Worm (Caenorhabditis elegans) whole organism, L1 larva: Measurements from ENCODE around the gene sec-22.

Experiments
- C04F5.9 ChIP-seq: sonication (generic microtip); optimal IDR thresholded peaks from 2 replicates; lab custom pipeline; 2016; ENCODE audit warnings: missing genetic modification characterization, missing compliant biosample characterization
- C16A3.4 ChIP-seq: fragments of 150-350 bp; optimal IDR thresholded peaks from 2 replicates; lab custom pipeline; 2014; ENCODE audit warnings: missing biosample characterization, missing genetic modification characterization
- aha-1 ChIP-seq: fragments of 150-350 bp; optimal IDR thresholded peaks from 2 replicates; lab custom pipeline; 2014; ENCODE audit warnings: missing biosample characterization, missing genetic modification characterization
- alr-1 ChIP-seq: fragments of 200-800 bp; sonication (Bioruptor generic); optimal IDR thresholded peaks from 2 replicates; lab custom pipeline; 2018; ENCODE audit warnings: borderline replicate concordance, mild to moderate bottlenecking, missing genetic modification characterization, missing compliant biosample characterization
- aly-2 ChIP-seq: fragments of 150-350 bp; optimal IDR thresholded peaks from 2 replicates; lab custom pipeline; 2014; ENCODE audit warnings: missing biosample characterization, missing genetic modification characterization
- ama-1 ChIP-seq: fragments of 150-350 bp; optimal IDR thresholded peaks from 2 replicates; lab custom pipeline; 2014
- ceh-8 ChIP-seq: fragments of 200-800 bp; sonication (Bioruptor generic); optimal IDR thresholded peaks from 2 replicates; lab custom pipeline; 2018; ENCODE audit warnings: mild to moderate bottlenecking, missing genetic modification characterization, moderate library complexity, missing compliant biosample characterization
- ceh-82 ChIP-seq, 3 experiments: fragments of 150-350 bp in 1 of 3; sonication (generic microtip) in 2 of 3; optimal IDR thresholded peaks; 2 replicates each; lab custom pipeline; 2014 to 2017; ENCODE audit warnings: missing biosample characterization in 3 of 3, missing genetic modification characterization in 3 of 3
- dsc-1 ChIP-seq: sonication (generic microtip); optimal IDR thresholded peaks from 2 replicates; lab custom pipeline; 2016; ENCODE audit warnings: mild to moderate bottlenecking, missing genetic modification characterization, missing compliant biosample characterization
- efl-3 ChIP-seq: fragments of 200-800 bp; sonication (Bioruptor generic); optimal IDR thresholded peaks from 2 replicates; lab custom pipeline; 2018; ENCODE audit warnings: mild to moderate bottlenecking, missing genetic modification characterization, missing compliant biosample characterization
- egl-13 ChIP-seq: sonication (generic microtip); optimal IDR thresholded peaks from 2 replicates; lab custom pipeline; 2016; ENCODE audit warnings: missing genotype, missing genetic modification reagents, missing genetic modification characterization, missing compliant biosample characterization
- fkh-4 ChIP-seq: sonication (generic microtip); optimal IDR thresholded peaks from 2 replicates; lab custom pipeline; 2016; ENCODE audit warnings: missing compliant biosample characterization, missing genetic modification characterization, borderline replicate concordance
- fkh-8 ChIP-seq: sonication (generic microtip); optimal IDR thresholded peaks from 2 replicates; lab custom pipeline; 2016; ENCODE audit warnings: mild to moderate bottlenecking, missing genetic modification characterization, missing compliant biosample characterization
- grh-1 ChIP-seq: fragments of 200-800 bp; sonication (Bioruptor generic); IDR thresholded peaks from 2 replicates; pipeline ENCODE4 v1.3.6; 2022; ENCODE audit warnings: missing genetic modification reagents, missing genetic modification characterization, missing compliant biosample characterization
- hlh-17 ChIP-seq: fragments of 200-800 bp; sonication (Bioruptor generic); optimal IDR thresholded peaks from 2 replicates; lab custom pipeline; 2018; ENCODE audit warnings: missing genetic modification characterization, mild to moderate bottlenecking, missing compliant biosample characterization, moderate library complexity, borderline replicate concordance
- hlh-4 ChIP-seq: sonication (generic microtip); optimal IDR thresholded peaks from 2 replicates; lab custom pipeline; 2016; ENCODE audit warnings: mild to moderate bottlenecking, missing genetic modification characterization, missing compliant biosample characterization
- isw-1 ChIP-seq: fragments of 200-800 bp; sonication (Bioruptor generic); IDR thresholded peaks from 2 replicates; pipeline ENCODE4 v1.3.6; 2022; ENCODE audit warnings: missing genetic modification characterization, missing compliant biosample characterization
- jun-1 ChIP-seq: fragments of 150-350 bp; optimal IDR thresholded peaks from 2 replicates; lab custom pipeline; 2014; ENCODE audit warnings: missing biosample characterization, missing genetic modification reagents, missing genetic modification characterization
- lin-13 ChIP-seq: fragments of 150-350 bp; optimal IDR thresholded peaks from 2 replicates; lab custom pipeline; 2014; ENCODE audit warnings: missing biosample characterization, missing genetic modification reagents, missing genetic modification characterization
- lin-15B ChIP-seq: fragments of 150-350 bp; sonication (generic microtip); optimal IDR thresholded peaks from 3 replicates; lab custom pipeline; 2014; ENCODE audit warnings: missing biosample characterization, missing genetic modification characterization
- lir-3 ChIP-seq: sonication (generic microtip); optimal IDR thresholded peaks from 2 replicates; lab custom pipeline; 2016; ENCODE audit warnings: mild to moderate bottlenecking, missing genetic modification characterization, moderate library complexity, missing compliant biosample characterization; ENCODE audit not compliant: poor library complexity
- mab-9 ChIP-seq: fragments of 200-800 bp; sonication (Bioruptor generic); IDR thresholded peaks from 2 replicates; pipeline ENCODE4 v1.3.6; 2022; ENCODE audit warnings: missing genetic modification reagents, missing genetic modification characterization, missing compliant biosample characterization
- nhr-12 ChIP-seq: sonication (generic microtip); optimal IDR thresholded peaks from 2 replicates; lab custom pipeline; 2017; ENCODE audit warnings: missing biosample characterization, missing genetic modification characterization
- nhr-19 ChIP-seq: fragments of 200-800 bp; sonication (Bioruptor generic); conservative IDR thresholded peaks from 2 replicates; pipeline ENCODE4 v1.3.6; 2022; ENCODE audit warnings: missing genetic modification characterization, missing compliant biosample characterization
- nhr-20 ChIP-seq: sonication (generic microtip); optimal IDR thresholded peaks from 2 replicates; lab custom pipeline; 2016; ENCODE audit warnings: mild to moderate bottlenecking, missing genetic modification characterization, missing compliant biosample characterization
- nhr-28 ChIP-seq: fragments of 150-350 bp; optimal IDR thresholded peaks from 2 replicates; lab custom pipeline; 2014; ENCODE audit warnings: missing biosample characterization, missing genetic modification characterization
- nhr-71 ChIP-seq: sonication (generic microtip); optimal IDR thresholded peaks from 2 replicates; lab custom pipeline; 2016; ENCODE audit warnings: mild to moderate bottlenecking, missing genetic modification characterization, moderate library complexity, missing compliant biosample characterization
- nhr-76 ChIP-seq: sonication (generic microtip); optimal IDR thresholded peaks from 2 replicates; lab custom pipeline; 2017; ENCODE audit warnings: missing biosample characterization, missing genetic modification characterization
- nhr-77 ChIP-seq: fragments of 150-350 bp; optimal IDR thresholded peaks from 2 replicates; lab custom pipeline; 2014; ENCODE audit warnings: missing biosample characterization, missing genetic modification characterization
- nhr-84 ChIP-seq: sonication (generic microtip); optimal IDR thresholded peaks from 2 replicates; lab custom pipeline; 2017; ENCODE audit warnings: missing biosample characterization, missing genetic modification characterization
- nhr-85 ChIP-seq: sonication (generic microtip); peaks from one replicate; lab custom pipeline; 2016; ENCODE audit warnings: missing genetic modification characterization, inconsistent platforms, missing compliant biosample characterization
- pax-3 ChIP-seq: fragments of 200-800 bp; sonication (Bioruptor generic); optimal IDR thresholded peaks from 2 replicates; lab custom pipeline; 2018; ENCODE audit warnings: mild to moderate bottlenecking, missing genetic modification characterization, moderate library complexity, missing compliant biosample characterization
- rnt-1 ChIP-seq: sonication (generic microtip); optimal IDR thresholded peaks from 2 replicates; lab custom pipeline; 2016; ENCODE audit warnings: mild to moderate bottlenecking, missing genetic modification characterization, moderate library complexity, missing compliant biosample characterization
- skn-1 ChIP-seq: fragments of 150-350 bp; optimal IDR thresholded peaks from 2 replicates; lab custom pipeline; 2014; ENCODE audit warnings: missing biosample characterization, missing genetic modification characterization
- snpc-4 ChIP-seq: fragments of 150-350 bp; optimal IDR thresholded peaks from 2 replicates; lab custom pipeline; 2014; ENCODE audit warnings: missing biosample characterization, missing genetic modification characterization
- snu-23 ChIP-seq: sonication (generic microtip); optimal IDR thresholded peaks from 2 replicates; lab custom pipeline; 2016; ENCODE audit warnings: missing genetic modification characterization, missing compliant biosample characterization
- tbx-2 ChIP-seq: sonication (generic microtip); optimal IDR thresholded peaks from 2 replicates; lab custom pipeline; 2016; ENCODE audit warnings: missing genetic modification characterization, missing compliant biosample characterization
- tlp-1 ChIP-seq: fragments of 150-350 bp; optimal IDR thresholded peaks from 2 replicates; lab custom pipeline; 2014; ENCODE audit warnings: missing biosample characterization, missing genetic modification characterization
- unc-62 ChIP-seq: fragments of 150-350 bp; optimal IDR thresholded peaks from 2 replicates; lab custom pipeline; 2014; ENCODE audit warnings: missing biosample characterization, missing genetic modification reagents, missing genetic modification characterization
- unc-98 ChIP-seq: fragments of 200-800 bp; sonication (Bioruptor generic); IDR thresholded peaks from 2 replicates; pipeline ENCODE4 v1.3.6; 2022; ENCODE audit warnings: missing genetic modification characterization, missing compliant biosample characterization
- vab-15 ChIP-seq: sonication (generic microtip); optimal IDR thresholded peaks from 2 replicates; lab custom pipeline; 2017; ENCODE audit warnings: missing genotype, mild to moderate bottlenecking, missing genetic modification characterization, missing compliant biosample characterization
- zip-4 ChIP-seq: fragments of 200-800 bp; sonication (Bioruptor generic); optimal IDR thresholded peaks from 2 replicates; lab custom pipeline; 2018; ENCODE audit warnings: mild to moderate bottlenecking, missing genetic modification characterization, moderate library complexity, missing compliant biosample characterization
- ztf-11 ChIP-seq, 2 experiments: sonication (generic microtip); optimal IDR thresholded peaks; 2 replicates each; lab custom pipeline; 2016 to 2017; ENCODE audit warnings: missing genetic modification characterization in 2 of 2, missing biosample characterization in 1 of 2, missing compliant biosample characterization in 1 of 2
- ztf-4 ChIP-seq: fragments of 150-350 bp; optimal IDR thresholded peaks from 2 replicates; lab custom pipeline; 2014; ENCODE audit warnings: missing biosample characterization, missing genetic modification characterization

sec-22 gene

ce11 chrX:1064064-1064463 lies 28.7 kb downstream of the sec-22 start (continued):
- no peak for TF ChIP-seq hlh-4 (tag; lab: Kevin White, UChicago)
- TF ChIP-seq efl-3 (GFP tag; lab: Kevin White, UChicago), result no peak
- peak; percentile 22 for TF ChIP-seq ztf-4
- TF ChIP-seq fkh-8 (tag; lab: Kevin White, UChicago), result peak; percentile 66
- TF ChIP-seq nhr-28, result no peak
- TF ChIP-seq zip-4 (GFP tag; lab: Kevin White, UChicago), result no peak
- no peak for TF ChIP-seq nhr-12
- TF ChIP-seq aha-1 (tag; lab: Kevin White, UChicago), result no peak
- peak; percentile 68 for TF ChIP-seq tbx-2 (tag; lab: Kevin White, UChicago)
- TF ChIP-seq isw-1, result no peak; the same call in 1 of the 2 replicates
- no peak for TF ChIP-seq pax-3 (tag; lab: Kevin White, UChicago)
- no peak for TF ChIP-seq aly-2
- no peak for TF ChIP-seq mab-9 (GFP tag; lab: Robert Waterston, UW)
- TF ChIP-seq nhr-85 (tag; lab: Kevin White, UChicago), result no peak
- TF ChIP-seq nhr-20 (tag; lab: Kevin White, UChicago), result no peak
- peak; percentile 36 for TF ChIP-seq egl-13 (tag; lab: Kevin White, UChicago)
- no peak for TF ChIP-seq C04F5.9 (tag; lab: Kevin White, UChicago)
- no peak for TF ChIP-seq tlp-1 (tag; lab: Kevin White, UChicago)
- no peak for TF ChIP-seq unc-62 (GFP tag; lab: Kevin White, UChicago)
- TF ChIP-seq nhr-76 (tag; lab: Kevin White, UChicago), result no peak
- TF ChIP-seq ceh-82 (tag; optimal IDR thresholded peaks at IDR 0.05; lab: Kevin White, UChicago), result peak; percentile 4 to 51 (median 43)
- no peak for TF ChIP-seq lin-15B
- no peak for TF ChIP-seq C16A3.4 (tag; lab: Kevin White, UChicago)
- no peak for TF ChIP-seq grh-1 (GFP tag; lab: Robert Waterston, UW)
- TF ChIP-seq snu-23, result peak; percentile 65
- TF ChIP-seq hlh-17 (GFP tag; lab: Kevin White, UChicago), result no peak
- TF ChIP-seq ceh-8 (GFP tag; lab: Kevin White, UChicago), result peak; percentile 66
- TF ChIP-seq nhr-77 (tag; lab: Kevin White, UChicago), result no peak
- no peak for TF ChIP-seq snpc-4
- no peak for TF ChIP-seq lir-3 (tag; lab: Kevin White, UChicago)
- peak; percentile 77 for TF ChIP-seq nhr-71
- TF ChIP-seq, all 84 proteins: peak for 27

- TF ChIP-seq ceh-82 (tag; optimal IDR thresholded peaks at IDR 0.05; lab: Kevin White, UChicago) (no peak), nhr-28 (no peak), unc-98 (GFP tag; lab: Robert Waterston, UW) (no peak), ztf-11 (tag; optimal IDR thresholded peaks at IDR 0.05; lab: Kevin White, UChicago) (no peak), rnt-1 (tag; lab: Kevin White, UChicago) (no peak), skn-1 (no peak), fkh-4 (tag; lab: Kevin White, UChicago) (no peak), alr-1 (tag; lab: Kevin White, UChicago) (no peak), lin-13 (GFP tag; lab: Kevin White, UChicago) (no peak), egl-13 (tag; lab: Kevin White, UChicago) (no peak), vab-15 (no peak), dsc-1 (tag; lab: Kevin White, UChicago) (no peak), nhr-84 (tag; lab: Kevin White, UChicago) (no peak), ama-1 (no peak), nhr-19 (GFP tag; lab: Robert Waterston, UW) (no peak), jun-1 (tag; lab: Kevin White, UChicago) (no peak), tlp-1 (tag; lab: Kevin White, UChicago) (no peak)
Measured at ce11 chrX:1068986-1069385, 33.6 kb downstream of the sec-22 start, which contains the start of gene mksr-1. mksr-1 (minus strand) TSS chrX:1069129.
